Worm (Caenorhabditis elegans) whole organism, early embryonic: ENCODE data around the gene clec-255.
"Not testable (repeated sequence)": the region's sequence is repeated elsewhere in the genome, so short reads cannot be mapped to it uniquely, and the experiment has no call there.

Source experiments
- ama-1 ChIP-seq: fragments of 150-350 bp; optimal IDR thresholded peaks from 2 replicates; lab custom pipeline; 2014
- scrt-1 ChIP-seq: fragments of 200-800 bp; sonication (Bioruptor generic); IDR thresholded peaks from 2 replicates; pipeline ENCODE4 v1.3.6; 2022; ENCODE audit warnings: missing genetic modification characterization, missing compliant biosample characterization

DNA sequence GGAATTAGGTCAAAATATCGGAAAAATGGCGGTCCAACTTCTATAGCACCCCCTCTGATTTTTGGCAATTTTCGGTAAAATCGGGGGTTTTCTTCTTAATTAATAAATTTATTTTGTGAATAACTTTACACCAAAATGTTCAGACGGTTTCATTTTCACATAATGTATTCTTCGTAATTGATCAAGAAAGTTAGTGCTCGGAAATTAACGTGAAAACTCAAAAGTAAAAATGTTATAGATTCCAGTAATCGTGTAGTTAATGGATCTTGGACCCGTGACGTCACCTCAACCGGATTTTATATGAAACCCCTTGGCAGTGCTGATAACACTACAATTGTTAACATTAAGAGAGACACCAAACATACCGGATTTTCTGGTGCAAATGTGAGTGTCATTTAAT is 8.5 kb downstream of the clec-255 start, which contains the start of gene F11D11.22:
- TF ChIP-seq ama-1, scrt-1: not testable (repeated sequence)
